Worm (Caenorhabditis elegans): ENCODE results near the gene elc-1.

elc-1 gene

DNA sequence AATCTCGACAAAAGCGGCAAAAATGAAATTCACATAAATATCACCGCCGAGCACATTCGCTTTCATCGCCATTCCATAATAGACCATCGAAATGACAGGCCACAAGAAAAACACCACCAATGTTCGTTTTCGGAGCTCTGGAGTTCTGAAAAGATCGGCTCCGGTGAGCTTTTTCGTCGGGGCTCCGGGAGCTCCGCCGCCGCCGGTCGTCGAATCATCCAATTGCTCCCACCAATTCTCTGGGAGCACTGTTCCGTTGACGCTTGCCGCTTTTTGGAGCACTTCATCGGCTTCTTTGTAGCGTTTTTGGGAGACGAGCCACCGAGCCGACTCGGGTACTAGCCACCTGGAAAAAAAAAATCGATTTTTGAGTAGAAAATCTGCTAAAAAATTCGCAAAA is 4.4 kb upstream of the elc-1 start:
- no peak for TF ChIP-seq nhr-28 (tag; optimal IDR thresholded peaks at IDR 0.05)
- no peak for TF ChIP-seq ces-1 (GFP tag; optimal IDR thresholded peaks at IDR 0.05)
- no peak for TF ChIP-seq bed-3 (GFP tag; optimal IDR thresholded peaks at IDR 0.05)
- no peak for TF ChIP-seq ham-2 (GFP tag; optimal IDR thresholded peaks at IDR 0.05)
- no peak for TF ChIP-seq elt-1 (tag; optimal IDR thresholded peaks at IDR 0.05; ENCODE audit: borderline replicate concordance, insufficient read depth)
- TF ChIP-seq sptf-1 (tag; optimal IDR thresholded peaks at IDR 0.05): no peak

DNA sequence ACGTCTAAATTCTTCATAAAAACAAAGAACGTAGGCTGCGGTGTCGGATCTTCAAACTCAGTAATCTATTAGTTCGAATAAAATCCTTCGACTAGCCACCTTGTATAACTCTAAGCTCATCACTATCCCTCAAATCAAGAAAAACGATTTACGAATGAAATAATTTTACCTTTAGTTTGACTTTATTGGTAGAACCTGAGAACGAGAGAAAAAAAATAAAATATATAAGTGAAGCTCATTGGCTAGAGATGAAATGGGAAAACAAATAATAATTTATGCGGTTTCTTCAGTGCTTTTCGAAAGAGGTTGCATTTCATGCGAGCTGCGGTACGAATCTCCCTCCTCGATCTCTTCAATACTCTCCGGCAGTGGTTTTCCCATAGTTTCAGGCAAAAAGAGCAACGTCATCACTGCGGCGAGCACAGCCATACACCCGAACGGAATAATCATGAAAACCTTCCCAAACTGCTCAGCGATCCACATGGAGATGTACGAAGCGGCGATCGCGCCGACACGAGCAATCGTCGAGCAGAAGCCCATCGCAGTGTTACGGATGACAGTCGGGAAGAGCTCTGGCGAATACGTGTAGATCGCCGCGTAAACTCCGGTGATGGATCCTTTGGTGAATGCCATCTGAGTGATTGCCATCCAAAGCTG is 2.8 kb upstream of the elc-1 start:
- peak; percentile 12 for TF ChIP-seq lsy-2 (tag; optimal IDR thresholded peaks at IDR 0.05)
- TF ChIP-seq ces-1 (GFP tag; optimal IDR thresholded peaks at IDR 0.05): no peak
- no peak for TF ChIP-seq lin-32 (GFP tag; optimal IDR thresholded peaks at IDR 0.05)
- TF ChIP-seq elt-3 (tag; optimal IDR thresholded peaks at IDR 0.05): no peak

DNA sequence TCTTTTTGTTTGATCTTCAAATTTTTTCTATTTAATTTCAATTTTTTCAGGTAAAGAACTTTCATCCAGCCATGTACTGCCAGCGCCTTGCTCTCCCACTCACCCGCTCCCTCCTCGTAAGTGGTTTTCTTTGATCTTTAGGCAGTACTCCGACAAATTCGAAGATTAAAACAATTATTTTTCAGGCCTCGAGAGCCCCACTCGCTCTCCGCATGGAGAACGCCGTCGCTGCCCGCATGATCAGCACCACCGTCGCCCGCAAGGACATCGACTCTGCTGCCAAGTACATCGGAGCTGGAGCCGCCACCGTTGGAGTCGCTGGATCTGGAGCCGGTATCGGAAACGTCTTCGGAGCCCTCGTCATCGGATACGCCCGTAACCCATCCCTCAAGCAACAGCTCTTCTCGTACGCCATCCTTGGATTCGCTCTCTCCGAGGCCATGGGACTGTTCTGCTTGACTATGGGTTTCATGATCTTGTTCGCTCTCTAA is 2.2 kb upstream of the elc-1 start, which contains the start of gene Y82E9BR.3:
Y82E9BR.3 (plus strand) TSS at position 51 of the 491 bp plus-strand sequence.
- TF ChIP-seq bed-3 (GFP tag; optimal IDR thresholded peaks at IDR 0.05): no peak
- no peak for TF ChIP-seq nhr-28 (tag; optimal IDR thresholded peaks at IDR 0.05)
- no peak for TF ChIP-seq lin-13 (tag; optimal IDR thresholded peaks at IDR 0.05)
- TF ChIP-seq sptf-1 (tag; optimal IDR thresholded peaks at IDR 0.05): no peak
- no peak for TF ChIP-seq nhr-76 (tag; optimal IDR thresholded peaks at IDR 0.05)
- no peak for TF ChIP-seq ztf-11 (tag; optimal IDR thresholded peaks at IDR 0.05)

DNA sequence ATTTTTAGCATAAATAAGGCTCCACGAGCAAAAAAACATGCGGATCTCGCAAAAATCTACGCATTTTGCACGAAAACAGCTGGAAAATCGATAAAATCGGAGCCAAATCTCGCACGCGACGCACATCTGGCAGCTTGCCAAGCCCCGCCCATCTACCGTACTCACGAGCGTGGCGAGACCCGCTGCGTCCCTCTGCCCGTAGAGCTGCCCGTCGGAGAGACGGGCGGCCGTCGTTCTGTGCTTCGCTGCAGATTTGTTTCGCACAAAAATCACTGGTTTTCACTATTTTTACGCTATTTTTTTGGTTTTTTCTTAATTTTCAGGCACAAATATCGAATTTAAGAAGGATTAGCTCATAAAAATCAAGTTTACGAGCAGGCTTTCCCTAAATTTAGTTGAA is 1.7 kb upstream of the elc-1 start:
- no peak for TF ChIP-seq mab-5 (tag; optimal IDR thresholded peaks at IDR 0.05)
- peak; percentile 93 for TF ChIP-seq lin-13 (tag; optimal IDR thresholded peaks at IDR 0.05)
- TF ChIP-seq elt-1 (tag; optimal IDR thresholded peaks at IDR 0.05; ENCODE audit: borderline replicate concordance, insufficient read depth): no peak
- TF ChIP-seq lin-32 (GFP tag; optimal IDR thresholded peaks at IDR 0.05): no peak
- TF ChIP-seq bed-3 (GFP tag; optimal IDR thresholded peaks at IDR 0.05): no peak
- TF ChIP-seq nhr-12 (tag; optimal IDR thresholded peaks at IDR 0.05): no peak
- TF ChIP-seq blmp-1 (tag; optimal IDR thresholded peaks at IDR 0.05): no peak
- TF ChIP-seq cnd-1 (tag; optimal IDR thresholded peaks at IDR 0.05): peak; percentile 44
- TF ChIP-seq M03D4.4 (tag; optimal IDR thresholded peaks at IDR 0.05): peak; percentile 26
- TF ChIP-seq snpc-4 (tag; optimal IDR thresholded peaks at IDR 0.05): no peak
- TF ChIP-seq hlh-1 (tag; optimal IDR thresholded peaks at IDR 0.05): peak; percentile 46
- peak; percentile 47 for TF ChIP-seq mls-2 (tag; optimal IDR thresholded peaks at IDR 0.05)
- TF ChIP-seq nhr-28 (tag; optimal IDR thresholded peaks at IDR 0.05): no peak
- TF ChIP-seq ceh-39 (tag; optimal IDR thresholded peaks at IDR 0.05): peak; percentile 56
- peak; percentile 77 for TF ChIP-seq mep-1 (tag; optimal IDR thresholded peaks at IDR 0.05)
- no peak for TF ChIP-seq tbx-8 (GFP tag; optimal IDR thresholded peaks at IDR 0.05)
- no peak for TF ChIP-seq unc-120 (tag; optimal IDR thresholded peaks at IDR 0.05; ENCODE audit: poor library complexity, severe bottlenecking)
- no peak for TF ChIP-seq drap-1 (GFP tag; optimal IDR thresholded peaks at IDR 0.05)
- TF ChIP-seq lsy-2 (tag; optimal IDR thresholded peaks at IDR 0.05): peak; percentile 97
- TF ChIP-seq unc-39 (tag; optimal IDR thresholded peaks at IDR 0.05): no peak
- TF ChIP-seq nhr-2 (tag; optimal IDR thresholded peaks at IDR 0.05): no peak
- TF ChIP-seq flh-1 (GFP tag; optimal IDR thresholded peaks at IDR 0.05): no peak
- peak; percentile 65 for TF ChIP-seq sptf-1 (tag; optimal IDR thresholded peaks at IDR 0.05)
- no peak for TF ChIP-seq zip-8 (tag; optimal IDR thresholded peaks at IDR 0.05)
- no peak for TF ChIP-seq ztf-11 (tag; optimal IDR thresholded peaks at IDR 0.05)
- no peak for TF ChIP-seq sem-2 (GFP tag; optimal IDR thresholded peaks at IDR 0.05)
- no peak for TF ChIP-seq elt-3 (tag; optimal IDR thresholded peaks at IDR 0.05)
- TF ChIP-seq ham-2 (GFP tag; optimal IDR thresholded peaks at IDR 0.05): peak; percentile 33
- peak; percentile 86 for TF ChIP-seq nhr-237 (tag; optimal IDR thresholded peaks at IDR 0.05)
- TF ChIP-seq ceh-43 (GFP tag; optimal IDR thresholded peaks at IDR 0.05): no peak
- no peak for TF ChIP-seq ceh-83 (GFP tag; optimal IDR thresholded peaks at IDR 0.05)
- TF ChIP-seq unc-62 (GFP tag; optimal IDR thresholded peaks at IDR 0.05): peak; percentile 22
- no peak for TF ChIP-seq nhr-76 (tag; optimal IDR thresholded peaks at IDR 0.05)
- TF ChIP-seq pha-4 (tag; optimal IDR thresholded peaks at IDR 0.05): peak; percentile 95
- TF ChIP-seq ces-1 (GFP tag; optimal IDR thresholded peaks at IDR 0.05): no peak
